Worm (Caenorhabditis elegans): ENCODE results near the gene ZK1193.2.

- TF ChIP-seq scrt-1 (GFP tag; IDR thresholded peaks at IDR 0.05), result no peak
- TF ChIP-seq hmg-4 (GFP tag; optimal IDR thresholded peaks at IDR 0.05), result no peak
- TF ChIP-seq B0310.2 (tag; optimal IDR thresholded peaks at IDR 0.05), result no peak
- no peak for TF ChIP-seq ama-1 (optimal IDR thresholded peaks at IDR 0.05)
- TF ChIP-seq ets-7 (tag; optimal IDR thresholded peaks at IDR 0.05), result no peak
- no peak for TF ChIP-seq F13C5.2 (tag; optimal IDR thresholded peaks at IDR 0.05)
- no peak for TF ChIP-seq flt-1 (GFP tag; IDR thresholded peaks at IDR 0.05)
- TF ChIP-seq ceh-36 (tag; optimal IDR thresholded peaks at IDR 0.05), result no peak
- no peak for TF ChIP-seq sea-1 (GFP tag; conservative IDR thresholded peaks at IDR 0.05)
- no peak for TF ChIP-seq pes-1 (GFP tag; IDR thresholded peaks at IDR 0.05)
- TF ChIP-seq ceh-13 (GFP tag; optimal IDR thresholded peaks at IDR 0.05), result no peak
- no peak for TF ChIP-seq aly-1 (tag; optimal IDR thresholded peaks at IDR 0.05)
- TF ChIP-seq hnd-1 (tag; optimal IDR thresholded peaks at IDR 0.05), result no peak
- TF ChIP-seq hmbx-1 (tag; optimal IDR thresholded peaks at IDR 0.05), result no peak
These were observed 53.6 kb downstream of the ZK1193.2 start, which contains the start of gene nrde-3 for ce11 chrX:371761-372285.
